Fruit fly (Drosophila melanogaster): ENCODE measurements around the gene escl.

Gene escl

dm6 chr2L:12033890-12034289 is 43.2 kb downstream of the escl start, which contains the start of gene CG18788:
TSS of gene CG18788 (plus strand) at chr2L:12034190.
- TF ChIP-seq Gsc (GFP tag; IDR thresholded peaks at IDR 0.05) (no peak), lilli (GFP tag; optimal IDR thresholded peaks at IDR 0.05) (no peak), gce (GFP tag; IDR thresholded peaks at IDR 0.05) (no peak), CG34376 (GFP tag; optimal IDR thresholded peaks at IDR 0.05) (no peak), CG17328 (GFP tag; IDR thresholded peaks at IDR 0.05) (no peak), sna (GFP tag; IDR thresholded peaks at IDR 0.05; ENCODE audit: partially characterized antibody) (no peak), B-H2 (GFP tag; optimal IDR thresholded peaks at IDR 0.05) (no peak), so (GFP tag; IDR thresholded peaks at IDR 0.05) (no peak), pzg (GFP tag; optimal IDR thresholded peaks at IDR 0.05) (no peak), H2.0 (GFP tag; IDR thresholded peaks at IDR 0.05) (no peak), trem (tag; optimal IDR thresholded peaks at IDR 0.05) (no peak), Nf-YA (GFP tag; IDR thresholded peaks at IDR 0.05) (no peak), Ets65A (GFP tag) (no peak), CG15269 (tag; optimal IDR thresholded peaks at IDR 0.05) (no peak)

dm6 chr2L:12038177-12038581 is 47.5 kb downstream of the escl start, which contains the start of gene Tom70:
TSS of gene Tom70 (minus strand) at chr2L:12038511.
- peak; percentile 75; the same call in 1 of the 3 replicates for TF ChIP-seq CG34422 (GFP tag; IDR thresholded peaks at IDR 0.05)
- TF ChIP-seq en (GFP tag; optimal IDR thresholded peaks at IDR 0.05), result no peak
- no peak for TF ChIP-seq mam (GFP tag; optimal IDR thresholded peaks at IDR 0.05)
- TF ChIP-seq phol (tag; optimal IDR thresholded peaks at IDR 0.05), result peak; percentile 3
- peak in 1 of 2 experiments; percentile 67 for TF ChIP-seq crp (GFP tag; optimal IDR thresholded peaks at IDR 0.05)
- no peak for TF ChIP-seq CG17829 (tag; optimal IDR thresholded peaks at IDR 0.05)
- peak; percentile 8 for TF ChIP-seq Max (GFP tag; optimal IDR thresholded peaks at IDR 0.05)
- TF ChIP-seq Bgb (GFP tag; IDR thresholded peaks at IDR 0.05; ENCODE audit: partially characterized antibody), result peak; percentile 61
- no peak for TF ChIP-seq ham (GFP tag; IDR thresholded peaks at IDR 0.05)
- peak; percentile 73 for TF ChIP-seq Dref (GFP tag; IDR thresholded peaks at IDR 0.05)
- TF ChIP-seq MTF-1 (GFP tag; optimal IDR thresholded peaks at IDR 0.05; ENCODE audit: borderline replicate concordance), result no peak
- TF ChIP-seq bbx (GFP tag; IDR thresholded peaks at IDR 0.05; ENCODE audit: partially characterized antibody), result peak; percentile 68
- TF ChIP-seq Opbp (GFP tag; IDR thresholded peaks at IDR 0.05; ENCODE audit: partially characterized antibody), result 0 out of 3 replicates have a peak, but pooled peaks have one; percentile 30
- no peak for TF ChIP-seq nmo (GFP tag; optimal IDR thresholded peaks at IDR 0.05)
- peak; percentile 58 for TF ChIP-seq Sry-δ (GFP tag; optimal IDR thresholded peaks at IDR 0.05)
- TF ChIP-seq CkIIα-i1 (GFP tag; IDR thresholded peaks at IDR 0.05), result no peak
- no peak for TF ChIP-seq CG12942 (GFP tag; optimal IDR thresholded peaks at IDR 0.05)
- peak; percentile 44; the same call in 1 of the 3 replicates for TF ChIP-seq Doc3 (GFP tag; IDR thresholded peaks at IDR 0.05; ENCODE audit: partially characterized antibody)
- peak; percentile 55 for TF ChIP-seq CG13287 (GFP tag; IDR thresholded peaks at IDR 0.05; ENCODE audit: partially characterized antibody)
- TF ChIP-seq CG32767 (GFP tag; IDR thresholded peaks at IDR 0.05), result no peak
- peak; percentile 3 for TF ChIP-seq gfzf (GFP tag; optimal IDR thresholded peaks at IDR 0.05)
- no peak for TF ChIP-seq Mrtf (GFP tag; IDR thresholded peaks at IDR 0.05)
- no peak for TF ChIP-seq ap (GFP tag; IDR thresholded peaks at IDR 0.05)
- peak in 1 of 2 experiments; percentile 94 for TF ChIP-seq Pdp1 (GFP tag; optimal IDR thresholded peaks at IDR 0.05)
- TF ChIP-seq NC2β (GFP tag; optimal IDR thresholded peaks at IDR 0.05), result no peak
- 0 out of 2 replicates have a peak, but pooled peaks have one; percentile 21 for TF ChIP-seq ato (GFP tag; IDR thresholded peaks at IDR 0.05; ENCODE audit: partially characterized antibody)
- TF ChIP-seq unc-4 (GFP tag; IDR thresholded peaks at IDR 0.05; ENCODE audit: partially characterized antibody), result peak; percentile 58; the same call in 1 of the 2 replicates
- TF ChIP-seq sug (tag; optimal IDR thresholded peaks at IDR 0.05), result peak; percentile 88
- TF ChIP-seq Fer1 (GFP tag; optimal IDR thresholded peaks at IDR 0.05), result peak; percentile 21
- TF ChIP-seq salm (tag; optimal IDR thresholded peaks at IDR 0.05), result no peak
- no peak for TF ChIP-seq otp (GFP tag; IDR thresholded peaks at IDR 0.05)
- TF ChIP-seq Ets97D (GFP tag; optimal IDR thresholded peaks at IDR 0.05), result peak; percentile 17
- no peak for TF ChIP-seq CG17361 (GFP tag; IDR thresholded peaks at IDR 0.05)
- TF ChIP-seq CG15011 (GFP tag; optimal IDR thresholded peaks at IDR 0.05), result no peak
- no peak for TF ChIP-seq CG7556 (GFP tag; optimal IDR thresholded peaks at IDR 0.05)
- no peak for TF ChIP-seq CG1024 (GFP tag; IDR thresholded peaks at IDR 0.05)

Data from whole organism, embryonic.